Worm (Caenorhabditis elegans) whole organism, L3 larva: Measurements from ENCODE around the gene tiar-2.

Experiments used
- R02D3.7 ChIP-seq: fragments of 150-350 bp; optimal IDR thresholded peaks from 2 replicates; lab custom pipeline; 2014; ENCODE audit warnings: missing biosample characterization, missing genetic modification characterization
- ZK546.5 ChIP-seq: sonication (generic microtip); optimal IDR thresholded peaks from 2 replicates; lab custom pipeline; 2017; ENCODE audit warnings: missing biosample characterization, missing genetic modification characterization
- aly-2 ChIP-seq: fragments of 150-350 bp; optimal IDR thresholded peaks from 2 replicates; lab custom pipeline; 2014; ENCODE audit warnings: missing biosample characterization, missing genetic modification characterization
- ama-1 ChIP-seq: fragments of 150-350 bp; optimal IDR thresholded peaks from 2 replicates; lab custom pipeline; 2018
- ceh-16 ChIP-seq: sonication (generic microtip); optimal IDR thresholded peaks from 2 replicates; lab custom pipeline; 2017; ENCODE audit warnings: missing biosample characterization, missing genetic modification characterization
- ceh-28 ChIP-seq: fragments of 150-350 bp; optimal IDR thresholded peaks from 2 replicates; lab custom pipeline; 2014; ENCODE audit warnings: missing biosample characterization, missing genetic modification reagents, missing genetic modification characterization
- ceh-82 ChIP-seq: fragments of 150-350 bp; optimal IDR thresholded peaks from 2 replicates; lab custom pipeline; 2014; ENCODE audit warnings: missing biosample characterization, missing genetic modification characterization
- ceh-9 ChIP-seq: sonication (generic microtip); optimal IDR thresholded peaks from 2 replicates; lab custom pipeline; 2018; ENCODE audit warnings: missing biosample characterization, missing genetic modification characterization
- daf-12 ChIP-seq: fragments of 150-350 bp; optimal IDR thresholded peaks from 2 replicates; lab custom pipeline; 2014; ENCODE audit warnings: missing biosample characterization, missing genetic modification reagents, missing genetic modification characterization
- egl-27 ChIP-seq: sonication (generic microtip); optimal IDR thresholded peaks from 4 replicates; lab custom pipeline; 2017; ENCODE audit warnings: missing biosample characterization, missing genetic modification reagents, missing genetic modification characterization
- egl-5 ChIP-seq: fragments of 150-350 bp; optimal IDR thresholded peaks from 2 replicates; lab custom pipeline; 2017; ENCODE audit warnings: missing biosample characterization, missing genetic modification reagents, missing genetic modification characterization, inconsistent platforms
- elt-1 ChIP-seq: fragments of 150-350 bp; optimal IDR thresholded peaks from 2 replicates; lab custom pipeline; 2014; ENCODE audit warnings: missing biosample characterization, missing genetic modification characterization
- elt-2 ChIP-seq: sonication (generic microtip); optimal IDR thresholded peaks from 2 replicates; lab custom pipeline; 2016; ENCODE audit warnings: missing genetic modification reagents, mild to moderate bottlenecking, missing genetic modification characterization, missing compliant biosample characterization
- elt-3 ChIP-seq, 3 experiments: fragments of 150-350 bp in 1 of 3; sonication (generic microtip) in 2 of 3; optimal IDR thresholded peaks; 2 replicates in 2 of 3; 4 replicates in 1 of 3; lab custom pipeline; 2014 to 2017; ENCODE audit warnings: missing biosample characterization in 3 of 3, missing genetic modification characterization in 3 of 3
- eor-1 ChIP-seq, 2 experiments: fragments of 150-350 bp; optimal IDR thresholded peaks; 2 replicates each; lab custom pipeline; 2014 to 2018; ENCODE audit warnings: missing biosample characterization in 2 of 2, missing genetic modification characterization in 2 of 2
- fkh-10 ChIP-seq: sonication (generic microtip); optimal IDR thresholded peaks from 2 replicates; lab custom pipeline; 2017; ENCODE audit warnings: missing biosample characterization, missing genetic modification reagents, missing genetic modification characterization
- fkh-2 ChIP-seq: fragments of 150-350 bp; optimal IDR thresholded peaks from 2 replicates; lab custom pipeline; 2014; ENCODE audit warnings: missing biosample characterization, missing genetic modification reagents, missing genetic modification characterization
- fos-1 ChIP-seq: fragments of 150-350 bp; optimal IDR thresholded peaks from 2 replicates; lab custom pipeline; 2014; ENCODE audit warnings: missing biosample characterization, missing genetic modification characterization
- hmg-11 ChIP-seq: sonication (generic microtip); optimal IDR thresholded peaks from 2 replicates; lab custom pipeline; 2016; ENCODE audit warnings: missing genetic modification characterization, missing compliant biosample characterization
- jun-1 ChIP-seq: fragments of 150-350 bp; optimal IDR thresholded peaks from 2 replicates; lab custom pipeline; 2014; ENCODE audit warnings: missing biosample characterization, missing genetic modification reagents, missing genetic modification characterization
- lin-15B ChIP-seq: fragments of 150-350 bp; optimal IDR thresholded peaks from 2 replicates; lab custom pipeline; 2014; ENCODE audit warnings: missing biosample characterization, missing genetic modification characterization
- lin-39 ChIP-seq: fragments of 150-350 bp; optimal IDR thresholded peaks from 2 replicates; lab custom pipeline; 2018; ENCODE audit warnings: missing biosample characterization, missing genetic modification reagents, missing genetic modification characterization
- lsy-12 ChIP-seq: sonication (generic microtip); optimal IDR thresholded peaks from 2 replicates; lab custom pipeline; 2016; ENCODE audit warnings: mild to moderate bottlenecking, missing genetic modification characterization, missing compliant biosample characterization
- mdl-1 ChIP-seq: fragments of 150-350 bp; optimal IDR thresholded peaks from 2 replicates; lab custom pipeline; 2014; ENCODE audit warnings: missing biosample characterization, missing genetic modification characterization
- nfya-1 ChIP-seq: sonication (generic microtip); optimal IDR thresholded peaks from 2 replicates; lab custom pipeline; 2017; ENCODE audit warnings: missing genetic modification characterization, mild to moderate bottlenecking, missing compliant biosample characterization, antibody characterized with exemption, moderate library complexity; ENCODE audit not compliant: insufficient read depth
- nhr-11 ChIP-seq: fragments of 150-350 bp; optimal IDR thresholded peaks from 2 replicates; lab custom pipeline; 2014; ENCODE audit warnings: missing biosample characterization, missing genetic modification characterization
- nhr-12 ChIP-seq: fragments of 150-350 bp; optimal IDR thresholded peaks from 2 replicates; lab custom pipeline; 2014; ENCODE audit warnings: missing biosample characterization, missing genetic modification characterization
- nhr-23 ChIP-seq: fragments of 150-350 bp; optimal IDR thresholded peaks from 2 replicates; lab custom pipeline; 2014; ENCODE audit warnings: missing biosample characterization, missing genetic modification reagents, missing genetic modification characterization
- nhr-237 ChIP-seq: fragments of 150-350 bp; optimal IDR thresholded peaks from 2 replicates; lab custom pipeline; 2014; ENCODE audit warnings: missing biosample characterization, missing genetic modification characterization
- nhr-25 ChIP-seq: sonication (generic microtip); optimal IDR thresholded peaks from 2 replicates; lab custom pipeline; 2017; ENCODE audit warnings: missing biosample characterization, missing genetic modification characterization
- nhr-28 ChIP-seq: fragments of 150-350 bp; optimal IDR thresholded peaks from 2 replicates; lab custom pipeline; 2014; ENCODE audit warnings: missing biosample characterization, missing genetic modification characterization
- nhr-43 ChIP-seq: sonication (generic microtip); optimal IDR thresholded peaks from 2 replicates; lab custom pipeline; 2016; ENCODE audit warnings: mild to moderate bottlenecking, missing genetic modification characterization, missing compliant biosample characterization; ENCODE audit not compliant: poor library complexity, severe bottlenecking
- nhr-67 ChIP-seq: fragments of 150-350 bp; optimal IDR thresholded peaks from 2 replicates; lab custom pipeline; 2014; ENCODE audit warnings: missing biosample characterization, missing genetic modification characterization
- nhr-76 ChIP-seq: fragments of 150-350 bp; sonication (generic microtip); optimal IDR thresholded peaks from 5 replicates; lab custom pipeline; 2014; ENCODE audit warnings: missing biosample characterization, missing genetic modification characterization
- nhr-77 ChIP-seq: fragments of 150-350 bp; optimal IDR thresholded peaks from 2 replicates; lab custom pipeline; 2014; ENCODE audit warnings: missing biosample characterization, missing genetic modification characterization
- pha-4 ChIP-seq: fragments of 150-350 bp; optimal IDR thresholded peaks from 2 replicates; lab custom pipeline; 2014; ENCODE audit warnings: missing biosample characterization, missing genetic modification reagents, missing genetic modification characterization
- pqm-1 ChIP-seq: fragments of 150-350 bp; optimal IDR thresholded peaks from 2 replicates; lab custom pipeline; 2017; ENCODE audit warnings: missing biosample characterization, missing genetic modification characterization, inconsistent platforms
- sea-2 ChIP-seq: fragments of 150-350 bp; sonication (generic microtip); optimal IDR thresholded peaks from 4 replicates; lab custom pipeline; 2014; ENCODE audit warnings: missing biosample characterization, missing genetic modification reagents, missing genetic modification characterization
- skn-1 ChIP-seq: fragments of 150-350 bp; optimal IDR thresholded peaks from 2 replicates; lab custom pipeline; 2014; ENCODE audit warnings: missing biosample characterization, missing genetic modification characterization
- snpc-4 ChIP-seq: fragments of 150-350 bp; optimal IDR thresholded peaks from 2 replicates; lab custom pipeline; 2014; ENCODE audit warnings: missing biosample characterization, missing genetic modification characterization
- tbx-2 ChIP-seq: sonication (generic microtip); optimal IDR thresholded peaks from 2 replicates; lab custom pipeline; 2016; ENCODE audit warnings: mild to moderate bottlenecking, missing genetic modification characterization, missing compliant biosample characterization
- unc-39 ChIP-seq: sonication (generic microtip); optimal IDR thresholded peaks from 4 replicates; lab custom pipeline; 2017; ENCODE audit warnings: missing biosample characterization, missing genetic modification characterization
- unc-62 ChIP-seq: fragments of 150-350 bp; sonication (generic microtip); optimal IDR thresholded peaks from 4 replicates; lab custom pipeline; 2014; ENCODE audit warnings: missing biosample characterization, missing genetic modification reagents, missing genetic modification characterization
- zag-1 ChIP-seq: fragments of 150-350 bp; optimal IDR thresholded peaks from 2 replicates; lab custom pipeline; 2014; ENCODE audit warnings: missing biosample characterization, missing genetic modification characterization
- ztf-11 ChIP-seq: fragments of 150-350 bp; optimal IDR thresholded peaks from 2 replicates; lab custom pipeline; 2014; ENCODE audit warnings: missing biosample characterization, missing genetic modification characterization
- ztf-4 ChIP-seq: fragments of 150-350 bp; optimal IDR thresholded peaks from 2 replicates; lab custom pipeline; 2014; ENCODE audit warnings: missing biosample characterization, missing genetic modification characterization

Gene tiar-2

DNA sequence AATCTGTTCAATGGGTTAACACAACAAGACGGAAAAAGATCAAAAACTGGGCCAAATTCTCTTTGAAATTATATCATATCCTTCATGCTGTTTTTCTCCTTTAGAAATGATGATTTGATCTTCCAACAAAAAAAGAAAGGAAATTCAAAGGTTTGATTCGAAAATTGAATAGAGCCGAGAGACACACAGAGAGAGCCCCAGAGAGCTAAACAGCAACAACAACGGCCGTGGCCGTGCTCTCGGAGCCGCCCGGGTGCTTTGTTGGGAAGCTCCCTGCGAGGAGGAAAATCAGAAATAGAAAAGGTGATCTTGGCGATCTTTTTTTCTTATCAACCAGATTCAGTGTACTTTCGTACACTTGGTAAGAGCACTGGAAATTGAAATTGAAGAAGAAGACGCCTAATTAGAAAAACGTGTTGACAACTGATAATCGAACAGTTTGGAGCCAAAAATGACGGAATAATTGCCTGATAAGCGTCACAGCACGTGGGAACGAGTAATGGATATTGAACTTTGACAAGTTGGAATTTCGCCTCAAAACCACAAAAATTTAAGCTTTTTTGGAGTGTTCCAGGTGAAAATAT is 28.8 kb downstream of the tiar-2 start:
- TF ChIP-seq nhr-76 (tag; lab: Kevin White, UChicago) = no peak
- TF ChIP-seq ztf-11 (tag; lab: Kevin White, UChicago) = no peak
- TF ChIP-seq fkh-10 (GFP tag; lab: Kevin White, UChicago) = peak; percentile 34
- peak; percentile 88 for TF ChIP-seq elt-2 (tag; lab: Kevin White, UChicago)
- no peak for TF ChIP-seq nhr-77 (tag; lab: Kevin White, UChicago)
- TF ChIP-seq nhr-67 (tag; lab: Kevin White, UChicago) = no peak
- no peak for TF ChIP-seq unc-39
- no peak for TF ChIP-seq R02D3.7
- TF ChIP-seq fos-1 (tag; lab: Kevin White, UChicago) = no peak
- TF ChIP-seq ceh-28 (tag; lab: Kevin White, UChicago) = no peak
- no peak for TF ChIP-seq egl-27 (tag; lab: Kevin White, UChicago)
- TF ChIP-seq hmg-11 = peak; percentile 9
- TF ChIP-seq elt-1 (tag; lab: Kevin White, UChicago) = no peak
- no peak for TF ChIP-seq elt-3 (tag; optimal IDR thresholded peaks at IDR 0.05; lab: Kevin White, UChicago)
- no peak for TF ChIP-seq snpc-4 (tag; lab: Kevin White, UChicago)
- TF ChIP-seq ZK546.5 (tag; lab: Kevin White, UChicago) = no peak
- peak; percentile 6 for TF ChIP-seq nfya-1 (tag; lab: Kevin White, UChicago)
- TF ChIP-seq lin-15B (tag; lab: Kevin White, UChicago) = peak; percentile 8
- TF ChIP-seq nhr-23 (tag; lab: Kevin White, UChicago) = no peak
- no peak for TF ChIP-seq mdl-1 (tag; lab: Kevin White, UChicago)
- no peak for TF ChIP-seq skn-1
- TF ChIP-seq egl-5 (tag; lab: Kevin White, UChicago) = no peak
- TF ChIP-seq zag-1 (tag; lab: Kevin White, UChicago) = no peak
- peak; percentile 57 for TF ChIP-seq jun-1 (tag; lab: Kevin White, UChicago)
- peak; percentile 16 for TF ChIP-seq nhr-43
- TF ChIP-seq pha-4 = peak; percentile 54
- no peak for TF ChIP-seq eor-1 (tag; optimal IDR thresholded peaks at IDR 0.05; lab: Kevin White, UChicago)
- no peak for TF ChIP-seq nhr-12
- no peak for TF ChIP-seq lin-39 (tag; lab: Kevin White, UChicago)
- TF ChIP-seq nhr-11 (tag; lab: Kevin White, UChicago) = no peak
- no peak for TF ChIP-seq nhr-237 (tag; lab: Kevin White, UChicago)
- no peak for TF ChIP-seq lsy-12 (tag; lab: Kevin White, UChicago)
- no peak for TF ChIP-seq ceh-9 (tag; lab: Kevin White, UChicago)
- TF ChIP-seq nhr-25 = no peak
- TF ChIP-seq ceh-82 (tag; lab: Kevin White, UChicago) = no peak
- peak; percentile 94 for TF ChIP-seq pqm-1 (tag; lab: Kevin White, UChicago)
- TF ChIP-seq daf-12 (tag; lab: Kevin White, UChicago) = no peak
- TF ChIP-seq sea-2 (GFP tag; lab: Kevin White, UChicago) = no peak
- no peak for TF ChIP-seq tbx-2
- TF ChIP-seq fkh-2 (tag; lab: Kevin White, UChicago) = no peak
- TF ChIP-seq unc-62 = no peak
- TF ChIP-seq ztf-4 = no peak
- no peak for TF ChIP-seq nhr-28
- TF ChIP-seq aly-2 (tag; lab: Kevin White, UChicago) = no peak
- TF ChIP-seq ama-1 (lab: Kevin White, UChicago) = peak; percentile 78
- TF ChIP-seq ceh-16 (tag; lab: Kevin White, UChicago) = no peak

DNA sequence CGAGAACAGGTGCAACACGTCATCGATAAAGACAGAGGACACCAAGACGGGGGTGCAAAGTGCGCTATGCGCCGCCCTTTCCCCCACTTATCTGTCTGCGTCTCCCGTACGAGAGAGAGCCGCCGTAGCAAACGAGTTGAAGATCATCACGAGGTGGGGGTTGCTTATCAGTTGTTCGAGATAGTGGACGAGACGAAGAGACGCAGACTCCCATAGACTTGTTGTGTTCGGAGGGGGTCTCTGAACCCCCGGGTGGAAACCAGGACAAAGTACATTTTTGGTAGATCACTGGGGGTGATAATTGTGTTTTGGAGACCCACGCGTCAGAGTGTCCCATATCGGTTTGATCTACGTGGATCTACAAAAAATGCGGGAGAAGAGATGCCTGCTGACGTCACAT is 30.3 kb downstream of the tiar-2 start:
- no peak for TF ChIP-seq lin-39 (tag; lab: Kevin White, UChicago)
- TF ChIP-seq mdl-1 (tag; lab: Kevin White, UChicago) = peak; percentile 76
- TF ChIP-seq fos-1 (tag; lab: Kevin White, UChicago) = peak; percentile 14
- TF ChIP-seq lin-15B (tag; lab: Kevin White, UChicago) = peak; percentile 24
- peak; percentile 58 for TF ChIP-seq egl-27 (tag; lab: Kevin White, UChicago)
- peak; percentile 49 for TF ChIP-seq R02D3.7
- no peak for TF ChIP-seq unc-62
- no peak for TF ChIP-seq ceh-16 (tag; lab: Kevin White, UChicago)
- peak; percentile 94 for TF ChIP-seq pqm-1 (tag; lab: Kevin White, UChicago)
- peak; percentile 58 for TF ChIP-seq tbx-2
- peak; percentile 87 for TF ChIP-seq nhr-25
- no peak for TF ChIP-seq unc-39
- TF ChIP-seq ZK546.5 (tag; lab: Kevin White, UChicago) = no peak
- TF ChIP-seq aly-2 (tag; lab: Kevin White, UChicago) = no peak
- no peak for TF ChIP-seq sea-2 (GFP tag; lab: Kevin White, UChicago)
- peak; percentile 5 for TF ChIP-seq nhr-28
- TF ChIP-seq nhr-11 (tag; lab: Kevin White, UChicago) = peak; percentile 69
- peak; percentile 87 for TF ChIP-seq nhr-23 (tag; lab: Kevin White, UChicago)
- no peak for TF ChIP-seq ceh-82 (tag; lab: Kevin White, UChicago)
- TF ChIP-seq ama-1 (lab: Kevin White, UChicago) = no peak
- peak; percentile 11 for TF ChIP-seq nhr-77 (tag; lab: Kevin White, UChicago)
- TF ChIP-seq jun-1 (tag; lab: Kevin White, UChicago) = peak; percentile 87
- no peak for TF ChIP-seq fkh-2 (tag; lab: Kevin White, UChicago)
- TF ChIP-seq hmg-11 = peak; percentile 2
- peak; percentile 82 for TF ChIP-seq pha-4
- no peak for TF ChIP-seq nhr-76 (tag; lab: Kevin White, UChicago)
- no peak for TF ChIP-seq egl-5 (tag; lab: Kevin White, UChicago)
- TF ChIP-seq lsy-12 (tag; lab: Kevin White, UChicago) = peak; percentile 71
- no peak for TF ChIP-seq ztf-11 (tag; lab: Kevin White, UChicago)
- TF ChIP-seq ceh-28 (tag; lab: Kevin White, UChicago) = peak; percentile 73
- no peak for TF ChIP-seq eor-1 (tag; optimal IDR thresholded peaks at IDR 0.05; lab: Kevin White, UChicago)
- no peak for TF ChIP-seq nhr-237 (tag; lab: Kevin White, UChicago)
- no peak for TF ChIP-seq skn-1
- TF ChIP-seq ceh-9 (tag; lab: Kevin White, UChicago) = no peak
- peak; percentile 80 for TF ChIP-seq ztf-4
- no peak for TF ChIP-seq fkh-10 (GFP tag; lab: Kevin White, UChicago)
- peak; percentile 48 for TF ChIP-seq snpc-4 (tag; lab: Kevin White, UChicago)
- TF ChIP-seq daf-12 (tag; lab: Kevin White, UChicago) = no peak
